Fruit fly (Drosophila melanogaster) whole organism, embryonic: ENCODE measurements around the gene CG15742.
A peak's percentile ranks its signal among the peaks of the same experiment; 100 is the strongest.

Experiments used
- Adf1 ChIP-seq: fragments of 200-800 bp; sonication (Bioruptor generic); IDR thresholded peaks from 2 replicates; pipeline ENCODE4 v1.3.6; 2022; ENCODE audit warnings: missing biosample characterization, missing genetic modification characterization
- Asciz ChIP-seq: fragments of 200-800 bp; sonication (Bioruptor generic); optimal IDR thresholded peaks from 2 replicates; lab custom pipeline; 2017; ENCODE audit warnings: missing biosample characterization, mild to moderate bottlenecking, missing genetic modification characterization, missing genetic modification reagents
- Atf3 ChIP-seq: fragments of 200-800 bp; sonication (Bioruptor generic); optimal IDR thresholded peaks from 3 replicates; lab custom pipeline; 2016; ENCODE audit warnings: missing biosample characterization, missing genetic modification characterization
- Awh ChIP-seq: fragments of 200-800 bp; sonication (Bioruptor generic); IDR thresholded peaks from 2 replicates; pipeline ENCODE4, ENCODE4 v1.3.6; 2022; ENCODE audit warnings: missing biosample characterization, missing genetic modification characterization
- CG10321 ChIP-seq: fragments of 200-800 bp; sonication (Bioruptor generic); IDR thresholded peaks from 2 replicates; pipeline ENCODE4 v1.3.6; 2022; ENCODE audit warnings: missing biosample characterization, missing genetic modification characterization
- CG10654 ChIP-seq: fragments of 200-800 bp; sonication (Bioruptor generic); optimal IDR thresholded peaks from 2 replicates; lab custom pipeline; 2016; ENCODE audit warnings: missing biosample characterization, missing genetic modification characterization
- CG11456 ChIP-seq: fragments of 200-800 bp; sonication (Bioruptor generic); IDR thresholded peaks from 3 replicates; pipeline ENCODE4 v1.3.6; 2022; ENCODE audit warnings: missing biosample characterization, missing genetic modification characterization
- CG1233 ChIP-seq: fragments of 200-800 bp; sonication (Bioruptor generic); optimal IDR thresholded peaks from 4 replicates; lab custom pipeline; 2018; ENCODE audit warnings: missing biosample characterization, mild to moderate bottlenecking, missing genetic modification characterization
- CG12942 ChIP-seq: fragments of 200-800 bp; sonication (Bioruptor generic); optimal IDR thresholded peaks from 3 replicates; lab custom pipeline; 2016; ENCODE audit warnings: missing biosample characterization, missing genetic modification characterization
- CG13424 ChIP-seq: fragments of 200-800 bp; sonication (Bioruptor generic); optimal IDR thresholded peaks from 2 replicates; lab custom pipeline; 2019; ENCODE audit warnings: missing biosample characterization, mild to moderate bottlenecking, missing genetic modification characterization, moderate library complexity
- CG16815 ChIP-seq: fragments of 200-800 bp; sonication (Bioruptor generic); optimal IDR thresholded peaks from 3 replicates; lab custom pipeline; 2017; ENCODE audit warnings: missing biosample characterization, mild to moderate bottlenecking, missing genetic modification characterization
- CG17359 ChIP-seq: fragments of 200-800 bp; sonication (Bioruptor generic); optimal IDR thresholded peaks from 3 replicates; lab custom pipeline; 2018; ENCODE audit warnings: missing biosample characterization, mild to moderate bottlenecking, missing genetic modification characterization, moderate library complexity
- CG17385 ChIP-seq: fragments of 200-800 bp; sonication (Bioruptor generic); optimal IDR thresholded peaks from 3 replicates; lab custom pipeline; 2018; ENCODE audit warnings: missing biosample characterization, mild to moderate bottlenecking, missing genetic modification characterization
- CG3726 ChIP-seq: fragments of 200-800 bp; sonication (Bioruptor generic); IDR thresholded peaks from 3 replicates; pipeline ENCODE4, ENCODE4 v1.3.6; 2022; ENCODE audit warnings: missing biosample characterization, missing genetic modification characterization
- CG4282 ChIP-seq: fragments of 200-800 bp; sonication (Bioruptor generic); optimal IDR thresholded peaks from 2 replicates; lab custom pipeline; 2016; ENCODE audit warnings: missing biosample characterization, missing genetic modification characterization
- CG4424 ChIP-seq: fragments of 200-800 bp; sonication (Bioruptor generic); optimal IDR thresholded peaks from 3 replicates; lab custom pipeline; 2016; ENCODE audit warnings: missing biosample characterization, missing genetic modification characterization
- CG6854 ChIP-seq: fragments of 200-800 bp; sonication (Bioruptor generic); optimal IDR thresholded peaks from 3 replicates; lab custom pipeline; 2017; ENCODE audit warnings: missing biosample characterization, mild to moderate bottlenecking, missing genetic modification characterization
- CG8281 ChIP-seq: fragments of 200-800 bp; sonication (Bioruptor generic); optimal IDR thresholded peaks from 2 replicates; lab custom pipeline; 2018; ENCODE audit warnings: missing biosample characterization, mild to moderate bottlenecking, missing genetic modification characterization, moderate library complexity
- CG8290 ChIP-seq, 3 experiments: fragments of 200-800 bp; sonication (Bioruptor generic); optimal IDR thresholded peaks; 2 replicates each; lab custom pipeline; 2016 to 2019; ENCODE audit warnings: missing biosample characterization in 3 of 3, missing genetic modification characterization in 3 of 3, mild to moderate bottlenecking in 2 of 3, moderate library complexity in 1 of 3
- CG8765 ChIP-seq: fragments of 200-800 bp; sonication (Bioruptor generic); IDR thresholded peaks from 2 replicates; pipeline ENCODE4 v1.3.6; 2022; ENCODE audit warnings: missing biosample characterization, missing genetic modification characterization
- E2f2 ChIP-seq: fragments of 200-800 bp; sonication (Bioruptor generic); IDR thresholded peaks from 2 replicates; pipeline ENCODE4 v1.3.6; 2022; ENCODE audit warnings: missing biosample characterization, missing genetic modification characterization
- Eip74EF ChIP-seq, 2 experiments: fragments of 200-800 bp in 1 of 2; fragments of >200 bp in 1 of 2; sonication (Bioruptor generic) in 1 of 2; optimal IDR thresholded peaks; 2 replicates each; lab custom pipeline; 2017 to 2019; ENCODE audit warnings: missing biosample characterization in 2 of 2, missing genetic modification characterization in 2 of 2, mild to moderate bottlenecking in 1 of 2, moderate library complexity in 1 of 2
- Hand ChIP-seq: fragments of 200-800 bp; sonication (Bioruptor generic); optimal IDR thresholded peaks from 2 replicates; lab custom pipeline; 2017; ENCODE audit warnings: mild to moderate bottlenecking, missing biosample characterization, missing genetic modification reagents, missing genetic modification characterization
- Hmx ChIP-seq: fragments of 200-800 bp; sonication (Bioruptor generic); optimal IDR thresholded peaks from 2 replicates; lab custom pipeline; 2016; ENCODE audit warnings: missing biosample characterization, missing genetic modification characterization
- Hr51 ChIP-seq, 2 experiments: fragments of 200-800 bp; sonication (Bioruptor generic); optimal IDR thresholded peaks; 2 replicates in 1 of 2; 3 replicates in 1 of 2; lab custom pipeline; 2016 to 2018; ENCODE audit warnings: missing biosample characterization in 2 of 2, missing genetic modification characterization in 2 of 2, mild to moderate bottlenecking in 1 of 2, moderate library complexity in 1 of 2
- Mrtf ChIP-seq: fragments of 200-800 bp; sonication (Bioruptor generic); IDR thresholded peaks from 3 replicates; pipeline ENCODE4 v1.3.6; 2022; ENCODE audit warnings: missing biosample characterization, missing genetic modification characterization
- Opbp ChIP-seq: fragments of 200-800 bp; sonication (Bioruptor generic); IDR thresholded peaks from 3 replicates; pipeline ENCODE4 v1.3.6; 2022; ENCODE audit warnings: missing biosample characterization, missing genetic modification characterization; ENCODE audit not compliant: partially characterized antibody
- Pdp1 ChIP-seq, 2 experiments: fragments of 200-800 bp; sonication (Bioruptor generic); optimal IDR thresholded peaks; 3 replicates each; lab custom pipeline; 2016; ENCODE audit warnings: missing biosample characterization in 2 of 2, missing genetic modification characterization in 2 of 2, mild to moderate bottlenecking in 1 of 2, moderate library complexity in 1 of 2
- Side ChIP-seq: fragments of 200-800 bp; sonication (Bioruptor generic); optimal IDR thresholded peaks from 2 replicates; lab custom pipeline; 2016; ENCODE audit warnings: missing biosample characterization, missing genetic modification characterization
- ac ChIP-seq: fragments of 200-800 bp; sonication (Bioruptor generic); optimal IDR thresholded peaks from 3 replicates; lab custom pipeline; 2017; ENCODE audit warnings: missing biosample characterization, mild to moderate bottlenecking, missing genetic modification characterization
- al ChIP-seq: fragments of 200-800 bp; sonication (Bioruptor generic); IDR thresholded peaks from 2 replicates; pipeline ENCODE4 v1.3.6; 2022; ENCODE audit warnings: missing biosample characterization, missing genetic modification characterization
- bigmax ChIP-seq: fragments of 200-800 bp; sonication (Bioruptor generic); optimal IDR thresholded peaks from 2 replicates; lab custom pipeline; 2018; ENCODE audit warnings: missing biosample characterization, mild to moderate bottlenecking, missing genetic modification characterization
- chn ChIP-seq: fragments of 200-800 bp; sonication (Bioruptor generic); optimal IDR thresholded peaks from 2 replicates; lab custom pipeline; 2016; ENCODE audit warnings: missing biosample characterization, missing genetic modification characterization
- da ChIP-seq: fragments of 200-800 bp; sonication (Bioruptor generic); optimal IDR thresholded peaks from 2 replicates; lab custom pipeline; 2016; ENCODE audit warnings: missing biosample characterization, missing genetic modification characterization
- dati ChIP-seq: fragments of 200-800 bp; sonication (Bioruptor generic); IDR thresholded peaks from 2 replicates; pipeline ENCODE4 v1.3.6; 2022; ENCODE audit warnings: missing biosample characterization, missing genetic modification characterization
- fd96Cb ChIP-seq: fragments of 200-800 bp; sonication (Bioruptor generic); optimal IDR thresholded peaks from 2 replicates; lab custom pipeline; 2018; ENCODE audit warnings: missing biosample characterization, mild to moderate bottlenecking, missing genetic modification characterization, moderate library complexity
- gfzf ChIP-seq: fragments of 200-800 bp; sonication (Bioruptor generic); optimal IDR thresholded peaks from 2 replicates; lab custom pipeline; 2016; ENCODE audit warnings: missing biosample characterization, mild to moderate bottlenecking, missing genetic modification characterization, moderate library complexity
- gro ChIP-seq: fragments of 200-800 bp; sonication (Bioruptor generic); optimal IDR thresholded peaks from 2 replicates; lab custom pipeline; 2016; ENCODE audit warnings: missing biosample characterization, missing genetic modification characterization
- gsb-n ChIP-seq: fragments of 200-800 bp; sonication (Bioruptor generic); optimal IDR thresholded peaks from 3 replicates; lab custom pipeline; 2018; ENCODE audit warnings: missing biosample characterization, mild to moderate bottlenecking, missing genetic modification characterization
- ken ChIP-seq: fragments of 200-800 bp; sonication (Bioruptor generic); IDR thresholded peaks from 3 replicates; pipeline ENCODE4 v1.3.6; 2022; ENCODE audit warnings: missing biosample characterization, missing genetic modification characterization
- maf-S ChIP-seq: fragments of 200-800 bp; sonication (Bioruptor generic); optimal IDR thresholded peaks from 2 replicates; lab custom pipeline; 2016; ENCODE audit warnings: missing biosample characterization, missing genetic modification characterization
- nau ChIP-seq: fragments of 200-800 bp; sonication (Bioruptor generic); optimal IDR thresholded peaks from 3 replicates; lab custom pipeline; 2017; ENCODE audit warnings: missing biosample characterization, mild to moderate bottlenecking, missing genetic modification characterization, missing genetic modification reagents
- org-1 ChIP-seq: fragments of 200-800 bp; sonication (Bioruptor generic); optimal IDR thresholded peaks from 2 replicates; lab custom pipeline; 2017; ENCODE audit warnings: missing biosample characterization, missing genetic modification characterization
- pnt ChIP-seq: fragments of 200-800 bp; sonication (Bioruptor generic); optimal IDR thresholded peaks from 3 replicates; lab custom pipeline; 2016; ENCODE audit warnings: missing biosample characterization, missing genetic modification characterization
- ro ChIP-seq: fragments of 200-800 bp; sonication (Bioruptor generic); IDR thresholded peaks from 2 replicates; pipeline ENCODE4 v1.3.6; 2022; ENCODE audit warnings: missing biosample characterization, missing genetic modification characterization
- scrt ChIP-seq: fragments of 200-800 bp; sonication (Bioruptor generic); optimal IDR thresholded peaks from 2 replicates; lab custom pipeline; 2018; ENCODE audit warnings: missing biosample characterization, mild to moderate bottlenecking, missing genetic modification characterization, moderate library complexity
- tio ChIP-seq: fragments of 200-800 bp; sonication (Bioruptor generic); optimal IDR thresholded peaks from 2 replicates; lab custom pipeline; 2017; ENCODE audit warnings: missing biosample characterization, missing genetic modification characterization, inconsistent platforms
- tll ChIP-seq, 2 experiments: fragments of 200-800 bp in 1 of 2; fragments of >200 bp in 1 of 2; sonication (Bioruptor generic) in 1 of 2; optimal IDR thresholded peaks; 2 replicates each; lab custom pipeline; 2017 to 2019; ENCODE audit warnings: missing biosample characterization in 2 of 2, missing genetic modification characterization in 2 of 2, mild to moderate bottlenecking in 1 of 2, moderate library complexity in 1 of 2
- twi ChIP-seq: fragments of 200-800 bp; optimal IDR thresholded peaks from 2 replicates; lab custom pipeline; 2019; ENCODE audit warnings: missing biosample characterization, mild to moderate bottlenecking, missing genetic modification characterization, moderate library complexity

CG15742 gene

dm6 chrX:13253062-13253724, 5.1 kb downstream of the CG15742 start (continued):
- TF ChIP-seq pnt (GFP tag; lab: Kevin White, UChicago), result peak; percentile 20
- no peak for TF ChIP-seq CG12942 (GFP tag; lab: Kevin White, UChicago)
- TF ChIP-seq org-1 (GFP tag; lab: Kevin White, UChicago), result no peak
- TF ChIP-seq CG10654 (GFP tag; lab: Kevin White, UChicago), result no peak
- TF ChIP-seq CG4424 (GFP tag; lab: Kevin White, UChicago), result no peak
- TF ChIP-seq E2f2 (GFP tag; lab: Robert Waterston, UW), result 0 out of 2 replicates have a peak, but pooled peaks have one; percentile 41
- TF ChIP-seq CG13424 (tag; lab: Kevin White, UChicago), result peak; percentile 30
- peak; percentile 62; the same call in 2 of the 3 replicates for TF ChIP-seq CG11456 (GFP tag; lab: Robert Waterston, UW)
- TF ChIP-seq twi, result peak; percentile 34
- TF ChIP-seq al, result no peak
- TF ChIP-seq Awh (GFP tag; lab: Robert Waterston, UW), result peak; percentile 46
- TF ChIP-seq CG4282 (GFP tag; lab: Kevin White, UChicago), result no peak
- no peak for TF ChIP-seq tll (GFP tag; optimal IDR thresholded peaks at IDR 0.05; lab: Kevin White, UChicago)
- no peak for TF ChIP-seq Atf3
- TF ChIP-seq ro (GFP tag; lab: Robert Waterston, UW), result no peak
- TF ChIP-seq CG17359 (tag; lab: Kevin White, UChicago), result peak; percentile 33
- 0 out of 3 replicates have a peak, but pooled peaks have one; percentile 30 for TF ChIP-seq Mrtf (GFP tag; lab: Robert Waterston, UW)
- TF ChIP-seq ken (GFP tag; lab: Robert Waterston, UW), result peak; percentile 67
- peak; percentile 2 for TF ChIP-seq da (GFP tag; lab: Kevin White, UChicago)
- TF ChIP-seq CG8290 (GFP tag; optimal IDR thresholded peaks at IDR 0.05; lab: Kevin White, UChicago), result no peak
- peak in 1 of 2 experiments; percentile 56 for TF ChIP-seq CG8290 (tag; optimal IDR thresholded peaks at IDR 0.05; lab: Kevin White, UChicago)
- TF ChIP-seq gsb-n, result no peak
- TF ChIP-seq scrt (GFP tag; lab: Kevin White, UChicago), result no peak
- no peak for TF ChIP-seq CG1233 (GFP tag; lab: Kevin White, UChicago)
- TF ChIP-seq Hmx (GFP tag; lab: Kevin White, UChicago), result no peak
- no peak for TF ChIP-seq bigmax
- TF ChIP-seq maf-S (GFP tag; lab: Kevin White, UChicago), result no peak
- no peak for TF ChIP-seq Opbp (GFP tag; lab: Robert Waterston, UW)
- no peak for TF ChIP-seq CG8281
- no peak for TF ChIP-seq Eip74EF (GFP tag; optimal IDR thresholded peaks at IDR 0.05; lab: Kevin White, UChicago)
- no peak for TF ChIP-seq ac (GFP tag; lab: Kevin White, UChicago)
- TF ChIP-seq CG10321, result no peak
- no peak for TF ChIP-seq CG6854 (GFP tag; lab: Kevin White, UChicago)
- no peak for TF ChIP-seq CG16815 (GFP tag; lab: Kevin White, UChicago)
- 0 out of 3 replicates have a peak, but pooled peaks have one; percentile 35 for TF ChIP-seq CG3726
- peak; percentile 21 to 56 for TF ChIP-seq Hr51 (GFP tag; optimal IDR thresholded peaks at IDR 0.05; lab: Kevin White, UChicago)
- TF ChIP-seq Adf1, result no peak
- TF ChIP-seq fd96Cb (tag; lab: Kevin White, UChicago), result peak; percentile 35
- TF ChIP-seq Hand (GFP tag; lab: Kevin White, UChicago), result no peak
- no peak for TF ChIP-seq nau
- TF ChIP-seq Side (GFP tag; lab: Kevin White, UChicago), result no peak
- no peak for TF ChIP-seq tio (GFP tag; lab: Kevin White, UChicago)
- peak; percentile 11 for TF ChIP-seq Asciz (GFP tag; lab: Kevin White, UChicago)
- TF ChIP-seq Pdp1 (GFP tag; optimal IDR thresholded peaks at IDR 0.05; lab: Kevin White, UChicago), result peak; percentile 10 to 50
- peak; percentile 21 for TF ChIP-seq chn (GFP tag; lab: Kevin White, UChicago)
- peak; percentile 23 for TF ChIP-seq gro (GFP tag; lab: Kevin White, UChicago)
- TF ChIP-seq CG8765 (GFP tag; lab: Robert Waterston, UW), result no peak
- no peak for TF ChIP-seq CG17385
- no peak for TF ChIP-seq dati (GFP tag; lab: Robert Waterston, UW)
- TF ChIP-seq gfzf (GFP tag; lab: Kevin White, UChicago), result no peak
